Fruit fly (Drosophila melanogaster): ENCODE results near the gene mri.

Gene mri

DNA sequence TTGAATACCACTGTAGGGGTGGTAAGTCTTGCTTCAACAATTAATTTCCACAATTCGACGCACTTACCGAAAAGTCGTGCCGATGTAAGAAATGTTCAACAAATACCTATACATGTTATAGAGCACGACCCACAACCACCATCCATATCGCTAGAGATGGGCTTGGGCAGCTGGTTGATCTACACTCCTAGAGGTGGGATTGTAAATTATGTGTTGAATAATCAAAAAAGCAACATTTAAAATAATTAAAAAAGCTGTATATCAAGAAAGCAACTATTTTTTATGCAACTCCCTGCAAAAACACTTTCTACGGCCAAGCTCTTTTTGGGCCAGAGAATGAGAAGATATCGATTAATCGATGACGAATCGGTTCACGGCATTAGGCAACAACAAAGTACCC is 15.7 kb upstream of the mri start, which contains the start of the genes CG34140, Mkp and Mtch (continued):
- TF ChIP-seq ab (GFP tag; optimal IDR thresholded peaks at IDR 0.05) (peak; percentile 69), odd (GFP tag; optimal IDR thresholded peaks at IDR 0.05) (no peak), tll (GFP tag; optimal IDR thresholded peaks at IDR 0.05) (no peak), al (GFP tag; IDR thresholded peaks at IDR 0.05) (peak; percentile 73), nmo (GFP tag; optimal IDR thresholded peaks at IDR 0.05) (peak; percentile 94), CG13894 (tag; optimal IDR thresholded peaks at IDR 0.05) (no peak), Ravus (GFP tag; IDR thresholded peaks at IDR 0.05) (peak; percentile 25; the same call in 1 of the 2 replicates), sqz (GFP tag; optimal IDR thresholded peaks at IDR 0.05) (no peak), repo (GFP tag; optimal IDR thresholded peaks at IDR 0.05) (peak; percentile 82), Bgb (GFP tag; IDR thresholded peaks at IDR 0.05; ENCODE audit: partially characterized antibody) (peak; percentile 89), CG7963 (GFP tag; IDR thresholded peaks at IDR 0.05; ENCODE audit: partially characterized antibody) (peak; percentile 54; the same call in 2 of the 3 replicates), CG3995 (GFP tag; optimal IDR thresholded peaks at IDR 0.05) (peak; percentile 74), Ptx1 (GFP tag; IDR thresholded peaks at IDR 0.05) (peak; percentile 84), CG11696 (GFP tag; IDR thresholded peaks at IDR 0.05) (0 out of 2 replicates have a peak, but pooled peaks have one; percentile 39), BtbVII (GFP tag; optimal IDR thresholded peaks at IDR 0.05) (peak; percentile 54), gem (tag; optimal IDR thresholded peaks at IDR 0.05) (peak; percentile 91), CG15479 (GFP tag; optimal IDR thresholded peaks at IDR 0.05) (no peak), NfI (GFP tag; optimal IDR thresholded peaks at IDR 0.05) (peak; percentile 81), lola (GFP tag; optimal IDR thresholded peaks at IDR 0.05) (peak in 1 of 3 experiments; percentile 82), CG1603 (tag; optimal IDR thresholded peaks at IDR 0.05) (no peak), tin (GFP tag; optimal IDR thresholded peaks at IDR 0.05) (peak; percentile 91), CTCF (GFP tag; optimal IDR thresholded peaks at IDR 0.05) (no peak), bbx (GFP tag; IDR thresholded peaks at IDR 0.05; ENCODE audit: partially characterized antibody) (peak; percentile 85), CG7928 (GFP tag; optimal IDR thresholded peaks at IDR 0.05) (no peak), Rfx (GFP tag; IDR thresholded peaks at IDR 0.05) (peak; percentile 87), Neu2 (GFP tag; optimal IDR thresholded peaks at IDR 0.05; ENCODE audit: borderline replicate concordance) (peak; percentile 60), CG8290 (GFP tag; optimal IDR thresholded peaks at IDR 0.05) (peak; percentile 88), CG8290 (tag; optimal IDR thresholded peaks at IDR 0.05) (peak in 1 of 2 experiments; percentile 66), fd64A (GFP tag; optimal IDR thresholded peaks at IDR 0.05) (no peak), ERR (GFP tag; optimal IDR thresholded peaks at IDR 0.05) (peak; percentile 88), CG13624 (GFP tag; optimal IDR thresholded peaks at IDR 0.05) (no peak), Hand (GFP tag; optimal IDR thresholded peaks at IDR 0.05) (peak; percentile 58), Mrtf (GFP tag; IDR thresholded peaks at IDR 0.05) (0 out of 3 replicates have a peak, but pooled peaks have one; percentile 51), Side (GFP tag; optimal IDR thresholded peaks at IDR 0.05) (peak; percentile 87), lbe (GFP tag; optimal IDR thresholded peaks at IDR 0.05) (peak; percentile 93), CG18764 (GFP tag; optimal IDR thresholded peaks at IDR 0.05) (peak; percentile 72), Spps (tag; optimal IDR thresholded peaks at IDR 0.05) (peak; percentile 66), CG34376 (GFP tag; optimal IDR thresholded peaks at IDR 0.05) (peak; percentile 69), CG17912 (GFP tag; optimal IDR thresholded peaks at IDR 0.05) (peak; percentile 47), Dll (GFP tag; IDR thresholded peaks at IDR 0.05; ENCODE audit: partially characterized antibody) (peak; percentile 98), sug (tag; optimal IDR thresholded peaks at IDR 0.05) (no peak), toy (GFP tag; IDR thresholded peaks at IDR 0.05) (no peak), CG11504 (tag; optimal IDR thresholded peaks at IDR 0.05) (no peak), psq (GFP tag; optimal IDR thresholded peaks at IDR 0.05) (peak; percentile 55), Ssrp (tag; optimal IDR thresholded peaks at IDR 0.05) (peak; percentile 78), row (GFP tag; IDR thresholded peaks at IDR 0.05) (peak; percentile 94), zfh1 (GFP tag; IDR thresholded peaks at IDR 0.05) (peak; percentile 74), Kr (GFP tag; optimal IDR thresholded peaks at IDR 0.05) (no peak), CG3065 (GFP tag; optimal IDR thresholded peaks at IDR 0.05) (peak; percentile 50), E2f1 (GFP tag; IDR thresholded peaks at IDR 0.05) (peak; percentile 77), CG18476 (GFP tag; optimal IDR thresholded peaks at IDR 0.05) (peak; percentile 86)

All from whole organism, embryonic.